Worm (Caenorhabditis elegans) whole organism, L4/young adult: ENCODE measurements around the gene srw-16.

Experiments
- W03F9.2 ChIP-seq: fragments of 150-350 bp; optimal IDR thresholded peaks from 2 replicates; lab custom pipeline; 2014; ENCODE audit warnings: missing biosample characterization, missing genetic modification characterization
- dao-5 ChIP-seq: sonication (generic microtip); optimal IDR thresholded peaks from 2 replicates; lab custom pipeline; 2016; ENCODE audit warnings: missing genotype, missing genetic modification characterization, moderate library complexity, missing compliant biosample characterization
- him-1 ChIP-seq: sonication (generic microtip); optimal IDR thresholded peaks from 2 replicates; lab custom pipeline; 2016; ENCODE audit warnings: missing genotype, missing genetic modification reagents, missing genetic modification characterization, missing compliant biosample characterization

DNA sequence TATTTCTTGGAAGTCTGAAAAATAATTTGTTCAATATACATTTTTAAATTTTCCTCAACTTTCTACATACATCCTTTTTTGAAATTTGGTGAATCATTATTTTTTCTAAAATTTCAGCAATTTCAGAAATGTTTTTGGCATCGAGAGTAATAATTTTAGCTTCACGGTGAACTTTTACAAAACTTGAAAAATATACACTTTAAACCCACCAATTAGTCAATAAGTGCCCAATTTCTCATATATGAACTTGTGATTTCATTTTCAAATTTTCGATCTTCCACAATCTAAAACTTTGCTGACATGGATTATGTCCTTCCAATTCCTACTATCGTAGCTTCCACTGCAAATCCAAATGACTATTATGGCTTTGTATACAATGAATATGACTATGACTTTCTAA is 51.0 kb downstream of the srw-16 start, which contains the start of gene srw-24:
- TF ChIP-seq W03F9.2 (tag; lab: Kevin White, UChicago) (no peak), dao-5 (tag; lab: Kevin White, UChicago) (no peak), him-1 (no peak)
